Worm (Caenorhabditis elegans): ENCODE results near the gene nep-2.

ce11 chrII:2684783-2685182 is 40.8 kb downstream of the nep-2 start:
- TF ChIP-seq ama-1 (optimal IDR thresholded peaks at IDR 0.05) (no peak), pes-1 (GFP tag; IDR thresholded peaks at IDR 0.05) (no peak), hmbx-1 (tag; optimal IDR thresholded peaks at IDR 0.05) (no peak), aly-1 (tag; optimal IDR thresholded peaks at IDR 0.05) (no peak), flt-1 (GFP tag; IDR thresholded peaks at IDR 0.05) (no peak), ceh-36 (tag; optimal IDR thresholded peaks at IDR 0.05) (no peak), scrt-1 (GFP tag; IDR thresholded peaks at IDR 0.05) (no peak), tbx-37 (GFP tag; conservative IDR thresholded peaks at IDR 0.05) (no peak), B0310.2 (tag; optimal IDR thresholded peaks at IDR 0.05) (no peak), hnd-1 (tag; optimal IDR thresholded peaks at IDR 0.05) (no peak), hmg-4 (GFP tag; optimal IDR thresholded peaks at IDR 0.05) (no peak), tra-4 (tag; optimal IDR thresholded peaks at IDR 0.05) (no peak), sea-1 (GFP tag; conservative IDR thresholded peaks at IDR 0.05) (no peak), ceh-13 (GFP tag; optimal IDR thresholded peaks at IDR 0.05) (no peak)

Measured in whole organism, early embryonic.